Worm (Caenorhabditis elegans) whole organism, young adult: ENCODE results near the gene wht-5.

Source experiments
- B0261.1 ChIP-seq: sonication (generic microtip); optimal IDR thresholded peaks from 2 replicates; lab custom pipeline; 2016; ENCODE audit warnings: mild to moderate bottlenecking, missing genetic modification characterization, moderate library complexity, missing compliant biosample characterization
- C17E4.6 ChIP-seq: fragments of 200-800 bp; sonication (Bioruptor generic); IDR thresholded peaks from 2 replicates; pipeline ENCODE4 v1.3.6; 2022; ENCODE audit warnings: missing genetic modification reagents, missing genetic modification characterization, missing compliant biosample characterization
- D2030.7 ChIP-seq: fragments of 200-800 bp; sonication (Bioruptor generic); IDR thresholded peaks from 2 replicates; pipeline ENCODE4 v1.3.6; 2022; ENCODE audit warnings: missing genetic modification reagents, missing genetic modification characterization, missing compliant biosample characterization
- F22D6.2 ChIP-seq: sonication (generic microtip); optimal IDR thresholded peaks from 2 replicates; lab custom pipeline; 2016; ENCODE audit warnings: mild to moderate bottlenecking, missing genetic modification characterization, missing compliant biosample characterization
- F37B4.10 ChIP-seq: fragments of 200-800 bp; sonication (Bioruptor generic); IDR thresholded peaks from 2 replicates; pipeline ENCODE4 v1.3.6; 2022; ENCODE audit warnings: missing genetic modification characterization, missing compliant biosample characterization
- F52B5.7 ChIP-seq: sonication (generic microtip); optimal IDR thresholded peaks from 2 replicates; lab custom pipeline; 2016; ENCODE audit warnings: mild to moderate bottlenecking, missing genetic modification characterization, missing compliant biosample characterization
- F57A8.1 ChIP-seq: fragments of 200-800 bp; sonication (Bioruptor generic); optimal IDR thresholded peaks from 2 replicates; lab custom pipeline; 2018; ENCODE audit warnings: mild to moderate bottlenecking, missing genetic modification characterization, moderate library complexity, missing compliant biosample characterization
- Y53F4B.3 ChIP-seq: fragments of 200-800 bp; sonication (Bioruptor generic); IDR thresholded peaks from 2 replicates; pipeline ENCODE4 v1.3.6; 2022; ENCODE audit warnings: missing genetic modification reagents, missing genetic modification characterization, missing compliant biosample characterization
- Y56A3A.18 ChIP-seq: fragments of 200-800 bp; sonication (Bioruptor generic); IDR thresholded peaks from 2 replicates; pipeline ENCODE4 v1.3.6; 2022; ENCODE audit warnings: missing genetic modification reagents, missing genetic modification characterization, missing compliant biosample characterization
- Y95B8A.8 ChIP-seq: fragments of 200-800 bp; sonication (Bioruptor generic); IDR thresholded peaks from 2 replicates; pipeline ENCODE4 v1.3.6; 2022; ENCODE audit warnings: missing genetic modification reagents, missing genetic modification characterization, missing compliant biosample characterization
- aptf-3 ChIP-seq: fragments of 200-800 bp; sonication (Bioruptor generic); IDR thresholded peaks from 2 replicates; pipeline ENCODE4 v1.3.6; 2022; ENCODE audit warnings: missing genetic modification characterization, missing compliant biosample characterization
- attf-3 ChIP-seq: fragments of 200-800 bp; sonication (Bioruptor generic); conservative IDR thresholded peaks from 2 replicates; pipeline ENCODE4 v1.3.6; 2022; ENCODE audit warnings: missing genetic modification reagents, missing genetic modification characterization, missing compliant biosample characterization
- attf-5 ChIP-seq: fragments of 200-800 bp; sonication (Bioruptor generic); optimal IDR thresholded peaks from 2 replicates; lab custom pipeline; 2018; ENCODE audit warnings: mild to moderate bottlenecking, missing genetic modification characterization, missing compliant biosample characterization
- cebp-1 ChIP-seq, 2 experiments: fragments of 200-800 bp in 1 of 2; sonication (Bioruptor generic) in 1 of 2; sonication (generic microtip) in 1 of 2; IDR thresholded peaks in 1 of 2; optimal IDR thresholded peaks in 1 of 2; 2 replicates each; pipeline versions ENCODE4 v1.3.6 to Lab custom; 2017 to 2022; ENCODE audit warnings: missing compliant biosample characterization in 2 of 2, missing genetic modification characterization in 2 of 2, mild to moderate bottlenecking in 1 of 2, missing genetic modification reagents in 1 of 2, moderate library complexity in 1 of 2
- ceh-100 ChIP-seq: fragments of 200-800 bp; sonication (Bioruptor generic); IDR thresholded peaks from 2 replicates; pipeline ENCODE4 v1.3.6; 2022; ENCODE audit warnings: missing genetic modification reagents, missing genetic modification characterization, missing compliant biosample characterization
- ceh-40 ChIP-seq: fragments of 200-800 bp; sonication (Bioruptor generic); IDR thresholded peaks from 2 replicates; pipeline ENCODE4 v1.3.6; 2022; ENCODE audit warnings: missing genetic modification characterization, missing compliant biosample characterization
- ceh-58 ChIP-seq: fragments of 200-800 bp; sonication (Bioruptor generic); IDR thresholded peaks from 2 replicates; pipeline ENCODE4 v1.3.6; 2022; ENCODE audit warnings: missing genetic modification characterization, missing compliant biosample characterization
- die-1 ChIP-seq: sonication (generic microtip); optimal IDR thresholded peaks from 2 replicates; lab custom pipeline; 2016; ENCODE audit warnings: missing genotype, mild to moderate bottlenecking, missing genetic modification characterization, missing compliant biosample characterization
- dox-1 ChIP-seq: fragments of 200-800 bp; sonication (Bioruptor generic); IDR thresholded peaks from 2 replicates; pipeline ENCODE4 v1.3.6; 2022; ENCODE audit warnings: missing genetic modification reagents, missing genetic modification characterization, missing compliant biosample characterization
- efl-1 ChIP-seq: fragments of 150-350 bp; optimal IDR thresholded peaks from 2 replicates; lab custom pipeline; 2014; ENCODE audit warnings: missing biosample characterization, missing genetic modification reagents, missing genetic modification characterization
- egl-18 ChIP-seq: fragments of 200-800 bp; sonication (Bioruptor generic); IDR thresholded peaks from 2 replicates; pipeline ENCODE4 v1.3.6; 2022; ENCODE audit warnings: missing genetic modification reagents, missing genetic modification characterization, missing compliant biosample characterization
- egrh-3 ChIP-seq: fragments of 200-800 bp; sonication (Bioruptor generic); IDR thresholded peaks from 2 replicates; pipeline ENCODE4 v1.3.6; 2022; ENCODE audit warnings: missing genetic modification reagents, missing genetic modification characterization, missing compliant biosample characterization
- ets-4 ChIP-seq: fragments of 200-800 bp; sonication (Bioruptor generic); optimal IDR thresholded peaks from 2 replicates; lab custom pipeline; 2018; ENCODE audit warnings: mild to moderate bottlenecking, missing genetic modification characterization, missing compliant biosample characterization
- him-1 ChIP-seq: sonication (generic microtip); optimal IDR thresholded peaks from 2 replicates; lab custom pipeline; 2016; ENCODE audit warnings: missing genotype, missing genetic modification reagents, missing genetic modification characterization, missing compliant biosample characterization
- hrde-1 ChIP-seq: sonication (generic microtip); optimal IDR thresholded peaks from 2 replicates; lab custom pipeline; 2016; ENCODE audit warnings: missing genetic modification characterization, mild to moderate bottlenecking, missing compliant biosample characterization, moderate library complexity, missing genotype, missing genetic modification reagents, borderline replicate concordance
- let-526 ChIP-seq: fragments of 200-800 bp; sonication (Bioruptor generic); IDR thresholded peaks from 2 replicates; pipeline ENCODE4 v1.3.6; 2022; ENCODE audit warnings: missing genetic modification reagents, missing genetic modification characterization, missing compliant biosample characterization
- lin-26 ChIP-seq: fragments of 200-800 bp; sonication (Bioruptor generic); IDR thresholded peaks from 2 replicates; pipeline ENCODE4 v1.3.6; 2022; ENCODE audit warnings: missing genetic modification reagents, missing genetic modification characterization, missing compliant biosample characterization
- lin-54 ChIP-seq: fragments of 200-800 bp; sonication (Bioruptor generic); optimal IDR thresholded peaks from 2 replicates; lab custom pipeline; 2018; ENCODE audit warnings: mild to moderate bottlenecking, missing genetic modification characterization, missing compliant biosample characterization
- lir-1 ChIP-seq: fragments of 200-800 bp; sonication (Bioruptor generic); conservative IDR thresholded peaks from 2 replicates; pipeline ENCODE4 v1.3.6; 2022; ENCODE audit warnings: missing genetic modification reagents, missing genetic modification characterization, missing compliant biosample characterization
- nfya-1 ChIP-seq: sonication (generic microtip); optimal IDR thresholded peaks from 2 replicates; lab custom pipeline; 2017; ENCODE audit warnings: antibody characterized with exemption, missing compliant biosample characterization, missing genetic modification characterization, borderline replicate concordance; ENCODE audit not compliant: insufficient read depth
- nfya-2 ChIP-seq: fragments of 200-800 bp; sonication (Bioruptor generic); IDR thresholded peaks from 2 replicates; pipeline ENCODE4 v1.3.6; 2022; ENCODE audit warnings: missing genetic modification reagents, missing genetic modification characterization, missing compliant biosample characterization
- nhr-179 ChIP-seq: sonication (generic microtip); optimal IDR thresholded peaks from 2 replicates; lab custom pipeline; 2016; ENCODE audit warnings: mild to moderate bottlenecking, missing genetic modification characterization, missing compliant biosample characterization
- pha-4 ChIP-seq: fragments of 150-350 bp; sonication (generic microtip); optimal IDR thresholded peaks from 2 replicates; lab custom pipeline; 2014; ENCODE audit warnings: missing biosample characterization, missing genetic modification reagents, missing genetic modification characterization
- rec-8 ChIP-seq, 2 experiments: sonication (generic microtip); optimal IDR thresholded peaks; 2 replicates each; lab custom pipeline; 2016; ENCODE audit warnings: mild to moderate bottlenecking in 2 of 2, missing genetic modification characterization in 2 of 2, missing genetic modification reagents in 2 of 2, missing genotype in 2 of 2, missing biosample characterization in 1 of 2, missing compliant biosample characterization in 1 of 2, moderate library complexity in 1 of 2
- rpc-1 ChIP-seq, 2 experiments: fragments of 150-350 bp in 1 of 2; sonication (generic microtip) in 1 of 2; optimal IDR thresholded peaks; 2 replicates each; lab custom pipeline; 2014 to 2018; ENCODE audit warnings: missing biosample characterization in 1 of 2, missing genetic modification characterization in 1 of 2, missing genetic modification reagents in 1 of 2, missing genotype in 1 of 2
- snpc-1.1 ChIP-seq: sonication (generic microtip); optimal IDR thresholded peaks from 2 replicates; lab custom pipeline; 2017; ENCODE audit warnings: missing genetic modification characterization, mild to moderate bottlenecking, missing compliant biosample characterization, antibody characterized with exemption, moderate library complexity, missing genotype, missing genetic modification reagents; ENCODE audit not compliant: insufficient read depth
- tbp1 ChIP-seq: fragments of 200-800 bp; sonication (Bioruptor generic); optimal IDR thresholded peaks from 2 replicates; lab custom pipeline; 2018; ENCODE audit warnings: mild to moderate bottlenecking, missing genetic modification characterization, missing compliant biosample characterization
- tbx-9 ChIP-seq: sonication (generic microtip); optimal IDR thresholded peaks from 2 replicates; lab custom pipeline; 2016; ENCODE audit warnings: borderline replicate concordance, missing genetic modification characterization, inconsistent platforms, missing compliant biosample characterization
- tlf-1 ChIP-seq: fragments of 200-800 bp; sonication (Bioruptor generic); optimal IDR thresholded peaks from 2 replicates; lab custom pipeline; 2018; ENCODE audit warnings: mild to moderate bottlenecking, missing genetic modification characterization, missing compliant biosample characterization
- unc-130 ChIP-seq: sonication (generic microtip); optimal IDR thresholded peaks from 2 replicates; lab custom pipeline; 2016; ENCODE audit warnings: missing genetic modification reagents, missing genetic modification characterization, missing compliant biosample characterization
- unc-62 ChIP-seq: fragments of 150-350 bp; optimal IDR thresholded peaks from 2 replicates; lab custom pipeline; 2014; ENCODE audit warnings: missing biosample characterization, missing genetic modification reagents, missing genetic modification characterization
- xnd-1 ChIP-seq: sonication (generic microtip); optimal IDR thresholded peaks from 2 replicates; lab custom pipeline; 2016; ENCODE audit warnings: missing genotype, missing genetic modification reagents, missing genetic modification characterization, missing compliant biosample characterization
- zfh-2 ChIP-seq: fragments of 200-800 bp; sonication (Bioruptor generic); conservative IDR thresholded peaks from 2 replicates; pipeline ENCODE4 v1.3.6; 2022; ENCODE audit warnings: missing genetic modification reagents, missing genetic modification characterization, missing compliant biosample characterization
- zim-3 ChIP-seq: sonication (generic microtip); optimal IDR thresholded peaks from 2 replicates; lab custom pipeline; 2017; ENCODE audit warnings: mild to moderate bottlenecking, missing genetic modification characterization, moderate library complexity, missing compliant biosample characterization
- ztf-26 ChIP-seq: sonication (generic microtip); optimal IDR thresholded peaks from 2 replicates; lab custom pipeline; 2017; ENCODE audit warnings: missing genetic modification characterization, missing compliant biosample characterization

wht-5 gene

DNA sequence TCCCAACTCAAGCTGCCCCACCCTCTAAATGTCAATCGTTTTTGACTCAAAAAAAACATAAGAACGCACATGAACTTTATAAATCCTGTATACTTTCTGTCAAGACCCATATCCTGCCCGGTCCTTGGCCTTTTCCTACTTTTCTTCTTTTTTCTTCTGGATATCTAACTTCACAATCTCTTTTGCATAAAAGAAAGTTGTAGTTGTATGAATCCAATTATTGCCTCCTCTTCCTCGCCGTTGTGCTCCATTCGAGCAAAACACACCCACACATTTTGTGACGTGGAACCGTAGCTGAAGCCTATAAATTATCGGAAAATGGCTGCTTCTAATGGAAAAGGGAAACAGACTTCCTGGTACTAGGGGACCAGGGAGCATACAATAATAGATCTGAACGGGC, 12.9 kb downstream of the wht-5 start:
- TF ChIP-seq aptf-3 (GFP tag; lab: Robert Waterston, UW) (no peak), F37B4.10 (no peak), Y95B8A.8 (GFP tag; lab: Robert Waterston, UW) (no peak), dox-1 (GFP tag; lab: Robert Waterston, UW) (no peak), attf-5 (no peak), unc-62 (GFP tag; lab: Kevin White, UChicago) (no peak), ceh-58 (GFP tag; lab: Robert Waterston, UW) (no peak), tbp1 (no peak), lir-1 (GFP tag; lab: Robert Waterston, UW) (no peak), efl-1 (no peak), Y53F4B.3 (no peak), nhr-179 (tag; lab: Kevin White, UChicago) (no peak), F57A8.1 (GFP tag; lab: Kevin White, UChicago) (no peak), ztf-26 (tag; lab: Kevin White, UChicago) (no peak), lin-54 (GFP tag; lab: Kevin White, UChicago) (no peak), ceh-40 (GFP tag; lab: Robert Waterston, UW) (no peak), tbx-9 (no peak), Y56A3A.18 (GFP tag; lab: Robert Waterston, UW) (no peak), F52B5.7 (tag; lab: Kevin White, UChicago) (no peak), C17E4.6 (no peak)

DNA sequence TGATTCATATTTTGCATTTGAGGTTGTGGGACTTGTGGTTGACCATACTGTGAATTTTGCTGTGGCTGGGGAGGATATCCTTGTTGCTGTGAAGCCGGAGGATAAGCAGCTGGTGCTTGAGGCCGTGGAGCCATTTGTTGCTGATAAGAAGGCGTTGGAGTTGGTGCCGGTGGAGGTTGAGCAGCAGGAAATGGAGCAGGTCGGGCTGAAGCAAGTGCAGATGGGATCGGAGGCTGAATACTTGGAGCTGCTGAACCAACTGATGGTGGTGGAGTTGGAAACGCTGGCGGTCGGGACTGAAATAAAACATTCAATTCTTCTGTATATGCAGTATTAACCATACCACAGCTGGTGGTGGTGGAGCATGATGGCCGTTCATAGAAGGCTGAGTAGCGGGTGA, 22.6 kb downstream of the wht-5 start:
- TF ChIP-seq pha-4 (tag; lab: Kevin White, UChicago) (no peak), nfya-2 (GFP tag; lab: Robert Waterston, UW) (no peak), ceh-100 (GFP tag; lab: Robert Waterston, UW) (no peak), snpc-1.1 (tag; lab: Kevin White, UChicago) (no peak), hrde-1 (tag; lab: Kevin White, UChicago) (no peak), egrh-3 (GFP tag; lab: Robert Waterston, UW) (peak; percentile 34; the same call in 1 of the 2 replicates), zfh-2 (GFP tag; lab: Robert Waterston, UW) (peak; percentile 62)
- TF ChIP-seq, all 124 proteins: peak for 2

DNA sequence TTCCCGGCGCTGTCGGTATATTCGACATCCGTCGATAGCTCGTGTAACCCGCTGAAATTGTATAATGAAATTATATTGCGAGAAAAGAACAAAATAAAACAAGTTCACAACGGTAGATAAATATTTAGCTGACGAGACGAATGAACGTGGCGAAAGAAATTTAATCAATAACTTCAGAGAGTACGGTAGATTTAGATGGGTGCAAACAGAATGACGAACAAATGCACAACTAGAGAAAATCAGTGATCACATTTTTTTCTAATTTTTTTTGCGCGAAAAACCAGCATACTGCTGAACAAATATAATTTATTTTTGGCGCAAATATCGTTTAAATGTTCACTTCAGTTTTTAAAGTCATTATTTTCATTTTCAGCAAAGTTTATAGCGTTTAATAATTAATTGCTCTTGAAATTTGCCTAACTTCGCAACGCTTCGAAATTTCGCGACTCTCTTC, 23.4 kb downstream of the wht-5 start, which contains the start of gene sec-24.2:
sec-24.2 (minus strand) TSS at position 51 of the 454 bp plus-strand sequence.
- TF ChIP-seq lin-26 (no peak), hrde-1 (tag; lab: Kevin White, UChicago) (no peak), him-1 (tag; lab: Kevin White, UChicago) (no peak), nfya-1 (tag; lab: Kevin White, UChicago) (no peak), let-526 (GFP tag; lab: Robert Waterston, UW) (no peak), rec-8 (tag; optimal IDR thresholded peaks at IDR 0.05; lab: Kevin White, UChicago) (no peak), die-1 (tag; lab: Kevin White, UChicago) (no peak), F22D6.2 (tag; lab: Kevin White, UChicago) (no peak), attf-3 (GFP tag; lab: Robert Waterston, UW) (no peak), cebp-1 (GFP tag; IDR thresholded peaks at IDR 0.05; lab: Robert Waterston, UW) (no peak), cebp-1 (tag; optimal IDR thresholded peaks at IDR 0.05; lab: Kevin White, UChicago) (no peak), dox-1 (GFP tag; lab: Robert Waterston, UW) (peak; percentile 24; the same call in 1 of the 2 replicates), unc-130 (GFP tag; lab: Kevin White, UChicago) (no peak), D2030.7 (GFP tag; lab: Robert Waterston, UW) (peak; percentile 12; the same call in 1 of the 2 replicates), ets-4 (GFP tag; lab: Kevin White, UChicago) (no peak), B0261.1 (tag; lab: Kevin White, UChicago) (no peak), zim-3 (tag; lab: Kevin White, UChicago) (no peak), xnd-1 (tag; lab: Kevin White, UChicago) (peak; percentile 29), Y56A3A.18 (GFP tag; lab: Robert Waterston, UW) (no peak), C17E4.6 (no peak), tlf-1 (no peak), efl-1 (peak; percentile 82), egl-18 (GFP tag; lab: Robert Waterston, UW) (no peak), rpc-1 (optimal IDR thresholded peaks at IDR 0.05; lab: Kevin White, UChicago) (no peak), rpc-1 (tag; optimal IDR thresholded peaks at IDR 0.05; lab: Kevin White, UChicago) (no peak)
